Worm (Caenorhabditis elegans) whole organism, L2 larva: ENCODE measurements around the gene T20F7.3.
"Not testable (repeated sequence)": the region's sequence is repeated elsewhere in the genome, so short reads cannot be mapped to it uniquely, and the experiment has no call there.

Experiments used
- C34F6.9 ChIP-seq: fragments of 150-350 bp; optimal IDR thresholded peaks from 2 replicates; lab custom pipeline; 2014; ENCODE audit warnings: missing biosample characterization, missing genetic modification characterization
- F13H6.1 ChIP-seq: sonication (generic microtip); optimal IDR thresholded peaks from 2 replicates; lab custom pipeline; 2016; ENCODE audit warnings: missing genetic modification characterization, missing compliant biosample characterization
- ZK546.5 ChIP-seq: sonication (generic microtip); optimal IDR thresholded peaks from 2 replicates; lab custom pipeline; 2017; ENCODE audit warnings: missing biosample characterization, missing genetic modification characterization
- aly-2 ChIP-seq: fragments of 150-350 bp; optimal IDR thresholded peaks from 2 replicates; lab custom pipeline; 2014; ENCODE audit warnings: missing biosample characterization, missing genetic modification characterization
- ama-1 ChIP-seq: fragments of 150-350 bp; optimal IDR thresholded peaks from 2 replicates; lab custom pipeline; 2018; ENCODE audit warnings: inconsistent platforms
- blmp-1 ChIP-seq: sonication (generic microtip); optimal IDR thresholded peaks from 2 replicates; lab custom pipeline; 2017; ENCODE audit warnings: missing genetic modification characterization, mild to moderate bottlenecking, missing compliant biosample characterization, antibody characterized with exemption, moderate library complexity; ENCODE audit not compliant: insufficient read depth
- ceh-16 ChIP-seq: fragments of 150-350 bp; optimal IDR thresholded peaks from 2 replicates; lab custom pipeline; 2014; ENCODE audit warnings: missing biosample characterization, missing genetic modification characterization
- elt-1 ChIP-seq: fragments of 150-350 bp; optimal IDR thresholded peaks from 2 replicates; lab custom pipeline; 2014; ENCODE audit warnings: missing biosample characterization, missing genetic modification characterization
- elt-3 ChIP-seq: sonication (generic microtip); optimal IDR thresholded peaks from 2 replicates; lab custom pipeline; 2017; ENCODE audit warnings: missing biosample characterization, missing genetic modification characterization
- fos-1 ChIP-seq: fragments of 150-350 bp; optimal IDR thresholded peaks from 2 replicates; lab custom pipeline; 2014; ENCODE audit warnings: missing biosample characterization, missing genetic modification characterization
- lin-11 ChIP-seq: fragments of 150-350 bp; sonication (generic microtip); optimal IDR thresholded peaks from 2 replicates; lab custom pipeline; 2014; ENCODE audit warnings: missing biosample characterization, missing genetic modification characterization, inconsistent platforms, mixed read lengths
- lin-13 ChIP-seq: fragments of 150-350 bp; optimal IDR thresholded peaks from 2 replicates; lab custom pipeline; 2014; ENCODE audit warnings: missing biosample characterization, missing genetic modification reagents, missing genetic modification characterization
- lsy-2 ChIP-seq, 2 experiments: fragments of 150-350 bp in 1 of 2; sonication (generic microtip) in 1 of 2; optimal IDR thresholded peaks; 2 replicates each; lab custom pipeline; 2014 to 2017; ENCODE audit warnings: missing biosample characterization in 2 of 2, missing genetic modification characterization in 2 of 2
- mbf-1 ChIP-seq: sonication (generic microtip); optimal IDR thresholded peaks from 2 replicates; lab custom pipeline; 2017; ENCODE audit warnings: missing biosample characterization, missing genetic modification characterization
- mdl-1 ChIP-seq, 2 experiments: fragments of 150-350 bp in 1 of 2; sonication (generic microtip) in 1 of 2; optimal IDR thresholded peaks; 2 replicates each; lab custom pipeline; 2017; ENCODE audit warnings: missing biosample characterization in 2 of 2, missing genetic modification characterization in 2 of 2
- nhr-10 ChIP-seq: sonication (generic microtip); optimal IDR thresholded peaks from 2 replicates; lab custom pipeline; 2017; ENCODE audit warnings: missing biosample characterization, missing genetic modification characterization
- nhr-11 ChIP-seq: fragments of 150-350 bp; optimal IDR thresholded peaks from 2 replicates; lab custom pipeline; 2014; ENCODE audit warnings: missing biosample characterization, missing genetic modification characterization
- nhr-12 ChIP-seq: fragments of 150-350 bp; optimal IDR thresholded peaks from 2 replicates; lab custom pipeline; 2014; ENCODE audit warnings: missing biosample characterization, missing genetic modification characterization
- nhr-129 ChIP-seq: fragments of 150-350 bp; optimal IDR thresholded peaks from 2 replicates; lab custom pipeline; 2014; ENCODE audit warnings: missing biosample characterization, missing genetic modification characterization
- nhr-21 ChIP-seq: fragments of 150-350 bp; optimal IDR thresholded peaks from 2 replicates; lab custom pipeline; 2014; ENCODE audit warnings: missing biosample characterization, missing genetic modification characterization
- nhr-25 ChIP-seq: fragments of 150-350 bp; sonication (generic microtip); optimal IDR thresholded peaks from 3 replicates; lab custom pipeline; 2014; ENCODE audit warnings: missing biosample characterization, missing genetic modification characterization
- nhr-77 ChIP-seq: fragments of 150-350 bp; optimal IDR thresholded peaks from 2 replicates; lab custom pipeline; 2014; ENCODE audit warnings: missing biosample characterization, missing genetic modification characterization
- peb-1 ChIP-seq: fragments of 150-350 bp; optimal IDR thresholded peaks from 2 replicates; lab custom pipeline; 2014; ENCODE audit warnings: missing biosample characterization, missing genetic modification characterization
- skn-1 ChIP-seq: sonication (generic microtip); optimal IDR thresholded peaks from 2 replicates; lab custom pipeline; 2017; ENCODE audit warnings: missing biosample characterization, missing genetic modification characterization
- sma-3 ChIP-seq: sonication (generic microtip); optimal IDR thresholded peaks from 2 replicates; lab custom pipeline; 2016; ENCODE audit warnings: missing genetic modification reagents, missing genetic modification characterization, missing compliant biosample characterization
- sma-9 ChIP-seq, 2 experiments: fragments of 150-350 bp in 1 of 2; sonication (generic microtip) in 1 of 2; optimal IDR thresholded peaks; 2 replicates each; lab custom pipeline; 2014 to 2016; ENCODE audit warnings: missing genetic modification characterization in 2 of 2, mild to moderate bottlenecking in 1 of 2, missing biosample characterization in 1 of 2, missing compliant biosample characterization in 1 of 2, missing genetic modification reagents in 1 of 2, moderate library complexity in 1 of 2
- unc-39 ChIP-seq: fragments of 150-350 bp; optimal IDR thresholded peaks from 2 replicates; lab custom pipeline; 2014; ENCODE audit warnings: missing biosample characterization, missing genetic modification characterization

T20F7.3 gene

ce11 chrX:16893767-16894166, 33.6 kb downstream of the T20F7.3 start:
- TF ChIP-seq ZK546.5 (tag; lab: Kevin White, UChicago): no peak
- no peak for TF ChIP-seq ceh-16

- TF ChIP-seq ZK546.5 (tag; lab: Kevin White, UChicago) (no peak), fos-1 (tag; lab: Kevin White, UChicago) (no peak), nhr-12 (tag; lab: Kevin White, UChicago) (no peak), elt-1 (tag; lab: Kevin White, UChicago) (no peak), lin-11 (tag; lab: Kevin White, UChicago) (no peak), lsy-2 (tag; optimal IDR thresholded peaks at IDR 0.05; lab: Kevin White, UChicago) (no peak), ama-1 (lab: Kevin White, UChicago) (no peak), aly-2 (tag; lab: Kevin White, UChicago) (no peak), peb-1 (no peak), mdl-1 (tag; optimal IDR thresholded peaks at IDR 0.05; lab: Kevin White, UChicago) (no peak), mbf-1 (no peak), nhr-77 (no peak), elt-3 (tag; lab: Kevin White, UChicago) (no peak)
- TF ChIP-seq, all 48 proteins: peak for 0
Measured at ce11 chrX:16894577-16894976, 34.4 kb downstream of the T20F7.3 start, which contains the start of gene F39F10.2. Gene F39F10.2, plus strand, starts transcription at chrX:16894877.

ce11 chrX:16901906-16902383, 41.7 kb downstream of the T20F7.3 start:
- peak; percentile 85 for TF ChIP-seq nhr-25 (tag; lab: Kevin White, UChicago)
- TF ChIP-seq blmp-1: peak; percentile 42
- peak in 1 of 2 experiments; percentile 36 for TF ChIP-seq mdl-1 (tag; optimal IDR thresholded peaks at IDR 0.05; lab: Kevin White, UChicago)
- TF ChIP-seq nhr-129: peak; percentile 85
- TF ChIP-seq fos-1 (tag; lab: Kevin White, UChicago): peak; percentile 19
- peak; percentile 65 for TF ChIP-seq nhr-21 (tag; lab: Kevin White, UChicago)
- peak; percentile 51 for TF ChIP-seq sma-3 (GFP tag; lab: Kevin White, UChicago)
- TF ChIP-seq F13H6.1 (tag; lab: Kevin White, UChicago): peak; percentile 34
- peak; percentile 43 for TF ChIP-seq C34F6.9 (tag; lab: Kevin White, UChicago)
- TF ChIP-seq sma-9 (GFP tag; optimal IDR thresholded peaks at IDR 0.05; lab: Kevin White, UChicago): peak; percentile 72
- TF ChIP-seq sma-9 (tag; optimal IDR thresholded peaks at IDR 0.05; lab: Kevin White, UChicago): not testable (repeated sequence)

ce11 chrX:16902657-16903056, 42.5 kb downstream of the T20F7.3 start:
- TF ChIP-seq nhr-10 (tag; lab: Kevin White, UChicago) (no peak), nhr-11 (tag; lab: Kevin White, UChicago) (no peak), ceh-16 (no peak), unc-39 (tag; lab: Kevin White, UChicago) (no peak), aly-2 (tag; lab: Kevin White, UChicago) (no peak), ZK546.5 (tag; lab: Kevin White, UChicago) (no peak), peb-1 (no peak), nhr-25 (tag; lab: Kevin White, UChicago) (no peak), skn-1 (tag; lab: Kevin White, UChicago) (no peak)

- TF ChIP-seq nhr-12 (tag; lab: Kevin White, UChicago) (no peak), lin-13 (GFP tag; lab: Kevin White, UChicago) (no peak), nhr-25 (tag; lab: Kevin White, UChicago) (no peak), sma-3 (GFP tag; lab: Kevin White, UChicago) (no peak), blmp-1 (no peak)
- TF ChIP-seq, all 48 proteins: peak for 0
Measured at ce11 chrX:16903619-16904018, 43.4 kb downstream of the T20F7.3 start, which contains the start of gene F39F10.4. Gene F39F10.4, minus strand, starts transcription at chrX:16903719.
